Fruit fly (Drosophila melanogaster): Measurements from ENCODE around the gene CG10713.
A peak's percentile ranks its signal among the peaks of the same experiment; 100 is the strongest.

The CG10713 gene

DNA sequence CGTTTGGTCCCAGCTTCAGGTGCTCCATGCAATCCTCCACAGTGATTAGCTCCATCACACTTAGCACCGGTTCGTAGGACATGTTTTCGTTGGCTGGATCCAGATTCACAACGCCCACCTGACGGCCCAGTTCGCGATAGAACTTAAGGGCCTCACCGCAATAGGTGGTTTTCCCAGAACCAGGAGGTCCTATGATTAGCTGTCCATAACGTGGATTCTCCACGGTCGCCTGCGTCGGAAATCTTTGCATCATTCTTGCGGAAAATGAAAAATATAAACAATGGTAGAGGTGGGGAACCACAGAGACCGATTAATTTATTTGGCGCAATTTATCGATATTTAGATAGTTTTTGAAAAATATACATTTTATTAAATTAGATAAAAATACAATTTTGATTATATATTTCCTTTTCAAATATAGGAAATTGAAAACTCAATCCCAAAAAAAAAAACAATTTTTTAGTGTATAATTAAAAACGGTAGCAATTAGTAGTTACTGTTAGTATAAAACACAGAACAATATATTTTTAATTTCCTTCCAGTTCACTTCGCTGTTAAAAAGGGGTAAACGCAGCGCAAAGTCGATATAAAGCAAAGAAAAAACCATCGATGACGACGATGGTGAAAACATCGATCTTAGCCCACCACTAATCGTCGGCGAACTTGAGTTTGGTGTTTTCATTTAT lies 22.7 kb downstream of the CG10713 start, which contains the start of the genes CG10222 and flr (continued):
- TF ChIP-seq Spps (tag; optimal IDR thresholded peaks at IDR 0.05) (no peak), mld (GFP tag; IDR thresholded peaks at IDR 0.05; ENCODE audit: partially characterized antibody) (0 out of 3 replicates have a peak, but pooled peaks have one; percentile 62), CG2712 (tag; optimal IDR thresholded peaks at IDR 0.05) (peak; percentile 13), C15 (GFP tag; IDR thresholded peaks at IDR 0.05) (no peak), pfk (GFP tag; optimal IDR thresholded peaks at IDR 0.05) (no peak), CG10147 (GFP tag; optimal IDR thresholded peaks at IDR 0.05) (peak; percentile 17), zen2 (GFP tag; IDR thresholded peaks at IDR 0.05; ENCODE audit: partially characterized antibody) (0 out of 3 replicates have a peak, but pooled peaks have one; percentile 10), pzg (GFP tag; optimal IDR thresholded peaks at IDR 0.05) (peak; percentile 22), CG15696 (tag; optimal IDR thresholded peaks at IDR 0.05) (no peak), Kr (GFP tag; optimal IDR thresholded peaks at IDR 0.05) (peak; percentile 98), Sry-δ (GFP tag; optimal IDR thresholded peaks at IDR 0.05) (peak; percentile 86), CG43689 (GFP tag; IDR thresholded peaks at IDR 0.05) (no peak), amos (GFP tag; IDR thresholded peaks at IDR 0.05; ENCODE audit: partially characterized antibody) (peak; percentile 68), CG12659 (GFP tag; optimal IDR thresholded peaks at IDR 0.05) (no peak), fu2 (GFP tag; optimal IDR thresholded peaks at IDR 0.05) (no peak), dysf (GFP tag; IDR thresholded peaks at IDR 0.05) (no peak), hbn (GFP tag; IDR thresholded peaks at IDR 0.05; ENCODE audit: partially characterized antibody) (peak; percentile 66; the same call in 1 of the 2 replicates), BEAF-32 (GFP tag; optimal IDR thresholded peaks at IDR 0.05) (peak; percentile 73), pho (GFP tag; optimal IDR thresholded peaks at IDR 0.05) (no peak), CG8089 (GFP tag; optimal IDR thresholded peaks at IDR 0.05) (no peak), tup (GFP tag; optimal IDR thresholded peaks at IDR 0.05) (no peak), Drgx (GFP tag; IDR thresholded peaks at IDR 0.05) (no peak), grau (tag; optimal IDR thresholded peaks at IDR 0.05) (peak; percentile 6), CG13287 (GFP tag; IDR thresholded peaks at IDR 0.05; ENCODE audit: partially characterized antibody) (peak; percentile 74), Elba2 (GFP tag; optimal IDR thresholded peaks at IDR 0.05) (no peak), CG4424 (GFP tag; optimal IDR thresholded peaks at IDR 0.05) (no peak), CG17186 (GFP tag; optimal IDR thresholded peaks at IDR 0.05) (peak; percentile 62), oc (tag; optimal IDR thresholded peaks at IDR 0.05) (no peak), Usf (GFP tag; optimal IDR thresholded peaks at IDR 0.05) (no peak), Sox102F (GFP tag; optimal IDR thresholded peaks at IDR 0.05) (no peak), B-H1 (GFP tag; IDR thresholded peaks at IDR 0.05) (no peak), MTF-1 (GFP tag; optimal IDR thresholded peaks at IDR 0.05; ENCODE audit: borderline replicate concordance) (no peak), CTCF (GFP tag; optimal IDR thresholded peaks at IDR 0.05) (no peak), Hr3 (GFP tag; optimal IDR thresholded peaks at IDR 0.05) (no peak), ara (GFP tag; IDR thresholded peaks at IDR 0.05) (no peak), cad (GFP tag; optimal IDR thresholded peaks at IDR 0.05) (no peak), CG15269 (tag; optimal IDR thresholded peaks at IDR 0.05) (peak; percentile 5), CG10565 (GFP tag; optimal IDR thresholded peaks at IDR 0.05) (no peak), dimm (GFP tag; IDR thresholded peaks at IDR 0.05) (no peak), CG7928 (GFP tag; optimal IDR thresholded peaks at IDR 0.05) (no peak), bigmax (GFP tag; optimal IDR thresholded peaks at IDR 0.05) (no peak), Doc3 (GFP tag; IDR thresholded peaks at IDR 0.05; ENCODE audit: partially characterized antibody) (peak; percentile 68; the same call in 2 of the 3 replicates), schlank (tag; optimal IDR thresholded peaks at IDR 0.05) (no peak), vnd (GFP tag; IDR thresholded peaks at IDR 0.05; ENCODE audit: partially characterized antibody) (peak; percentile 71), abd-A (tag; optimal IDR thresholded peaks at IDR 0.05) (no peak), unc-4 (GFP tag; IDR thresholded peaks at IDR 0.05; ENCODE audit: partially characterized antibody) (peak; percentile 71), CG3407 (GFP tag; optimal IDR thresholded peaks at IDR 0.05) (no peak), CG2678 (tag; optimal IDR thresholded peaks at IDR 0.05) (peak; percentile 41), lab (GFP tag; optimal IDR thresholded peaks at IDR 0.05) (peak; percentile 20)
